Worm (Caenorhabditis elegans): ENCODE measurements around the gene clp-4.

DNA sequence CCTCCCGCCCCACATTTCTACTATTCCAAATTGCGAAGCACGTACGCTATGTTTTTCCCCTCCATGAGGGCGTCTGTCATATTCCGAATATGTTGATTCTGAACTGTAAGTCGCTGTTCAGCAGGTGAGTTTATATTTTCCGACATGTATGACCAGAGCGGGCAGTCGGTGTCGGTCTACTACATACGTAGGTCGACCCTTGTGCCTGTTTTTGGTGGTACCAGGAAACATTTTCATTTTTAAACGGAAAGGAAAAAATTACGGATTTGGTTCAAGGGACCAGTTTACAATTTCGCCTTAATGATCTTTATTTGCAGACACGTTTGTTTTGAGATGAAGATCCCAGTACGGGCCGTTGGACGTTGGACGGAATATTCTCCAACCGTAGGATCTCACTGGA is 59.5 kb downstream of the clp-4 start, which contains the start of gene Y46E12A.2:
- TF ChIP-seq nhr-71 (tag; optimal IDR thresholded peaks at IDR 0.05) (no peak), nhr-84 (tag; optimal IDR thresholded peaks at IDR 0.05) (no peak), unc-62 (GFP tag; optimal IDR thresholded peaks at IDR 0.05) (no peak), egl-27 (tag; optimal IDR thresholded peaks at IDR 0.05) (no peak), nhr-19 (GFP tag; conservative IDR thresholded peaks at IDR 0.05) (no peak), unc-98 (GFP tag; IDR thresholded peaks at IDR 0.05) (no peak), fkh-10 (GFP tag; optimal IDR thresholded peaks at IDR 0.05) (no peak), nhr-11 (tag; optimal IDR thresholded peaks at IDR 0.05) (no peak), elt-3 (tag; optimal IDR thresholded peaks at IDR 0.05) (no peak), pax-3 (tag; optimal IDR thresholded peaks at IDR 0.05) (no peak), ceh-82 (tag; optimal IDR thresholded peaks at IDR 0.05) (no peak)
